Fruit fly (Drosophila melanogaster) whole organism, embryonic: ENCODE measurements around the gene Cpr11A.
A peak's percentile ranks its signal among the peaks of the same experiment; 100 is the strongest.

Experiments used
- Abd-B ChIP-seq: fragments of 200-800 bp; sonication (Bioruptor generic); optimal IDR thresholded peaks from 2 replicates; lab custom pipeline; 2018; ENCODE audit warnings: missing biosample characterization, mild to moderate bottlenecking, missing genetic modification characterization, moderate library complexity
- Antp ChIP-seq: fragments of 200-800 bp; sonication (Bioruptor generic); optimal IDR thresholded peaks from 3 replicates; lab custom pipeline; 2016; ENCODE audit warnings: missing biosample characterization, missing genetic modification characterization
- Atf6 ChIP-seq: fragments of 200-800 bp; sonication (Bioruptor generic); IDR thresholded peaks from 2 replicates; pipeline ENCODE4 v1.3.6; 2022; ENCODE audit warnings: missing biosample characterization, missing genetic modification characterization
- Bdp1 ChIP-seq: fragments of 200-800 bp; sonication (Bioruptor generic); optimal IDR thresholded peaks from 3 replicates; lab custom pipeline; 2016; ENCODE audit warnings: missing biosample characterization, missing genetic modification characterization
- CG10431 ChIP-seq: fragments of 200-800 bp; sonication (Bioruptor generic); optimal IDR thresholded peaks from 3 replicates; lab custom pipeline; 2018; ENCODE audit warnings: missing biosample characterization, mild to moderate bottlenecking, missing genetic modification characterization
- CG11695 ChIP-seq: fragments of 200-800 bp; sonication (Bioruptor generic); IDR thresholded peaks from 3 replicates; pipeline ENCODE4 v1.3.6; 2022; ENCODE audit warnings: missing biosample characterization, missing genetic modification characterization
- CG12744 ChIP-seq: fragments of 200-800 bp; sonication (Bioruptor generic); optimal IDR thresholded peaks from 2 replicates; lab custom pipeline; 2016; ENCODE audit warnings: missing biosample characterization, missing genetic modification characterization
- CG12942 ChIP-seq: fragments of 200-800 bp; sonication (Bioruptor generic); optimal IDR thresholded peaks from 3 replicates; lab custom pipeline; 2016; ENCODE audit warnings: missing biosample characterization, missing genetic modification characterization
- CG14050 ChIP-seq: fragments of 200-800 bp; sonication (Bioruptor generic); IDR thresholded peaks from 3 replicates; pipeline ENCODE4 v1.3.6; 2022; ENCODE audit warnings: missing biosample characterization, missing genetic modification characterization
- CG14667 ChIP-seq: fragments of 200-800 bp; sonication (Bioruptor generic); IDR thresholded peaks from 2 replicates; pipeline ENCODE4 v1.3.6; 2022; ENCODE audit warnings: missing biosample characterization, missing genetic modification characterization
- CG17568 ChIP-seq: fragments of 200-800 bp; sonication (Bioruptor generic); optimal IDR thresholded peaks from 2 replicates; lab custom pipeline; 2018; ENCODE audit warnings: missing biosample characterization, mild to moderate bottlenecking, missing genetic modification characterization, moderate library complexity
- CG2889 ChIP-seq: fragments of 200-800 bp; sonication (Bioruptor generic); IDR thresholded peaks from 3 replicates; pipeline ENCODE4 v1.3.6; 2022; ENCODE audit warnings: missing biosample characterization, missing genetic modification characterization
- CG31224 ChIP-seq: fragments of 200-800 bp; sonication (Bioruptor generic); IDR thresholded peaks from 2 replicates; pipeline ENCODE4 v1.3.6; 2022; ENCODE audit warnings: missing biosample characterization, missing genetic modification characterization
- CG32772 ChIP-seq: fragments of 200-800 bp; sonication (Bioruptor generic); IDR thresholded peaks from 2 replicates; pipeline ENCODE4 v1.3.6; 2022; ENCODE audit warnings: missing biosample characterization, missing genetic modification characterization
- CG3995 ChIP-seq: fragments of 200-800 bp; sonication (Bioruptor generic); optimal IDR thresholded peaks from 3 replicates; lab custom pipeline; 2016; ENCODE audit warnings: missing biosample characterization, missing genetic modification characterization
- CG4617 ChIP-seq: fragments of 200-800 bp; sonication (Bioruptor generic); optimal IDR thresholded peaks from 3 replicates; lab custom pipeline; 2016; ENCODE audit warnings: missing biosample characterization, missing genetic modification characterization, borderline replicate concordance
- CG7372 ChIP-seq: fragments of 200-800 bp; sonication (Bioruptor generic); IDR thresholded peaks from 2 replicates; pipeline ENCODE4 v1.3.6; 2022; ENCODE audit warnings: missing biosample characterization, missing genetic modification characterization
- CG7745 ChIP-seq: fragments of 200-800 bp; sonication (Bioruptor generic); optimal IDR thresholded peaks from 2 replicates; lab custom pipeline; 2018; ENCODE audit warnings: missing biosample characterization, mild to moderate bottlenecking, missing genetic modification characterization, moderate library complexity
- CG7928 ChIP-seq: fragments of 200-800 bp; sonication (Bioruptor generic); optimal IDR thresholded peaks from 2 replicates; lab custom pipeline; 2017; ENCODE audit warnings: missing biosample characterization, mild to moderate bottlenecking, missing genetic modification characterization
- CG8089 ChIP-seq: fragments of 200-800 bp; sonication (Bioruptor generic); optimal IDR thresholded peaks from 3 replicates; lab custom pipeline; 2016; ENCODE audit warnings: missing biosample characterization, missing genetic modification characterization
- CG8290 ChIP-seq, 3 experiments: fragments of 200-800 bp; sonication (Bioruptor generic); optimal IDR thresholded peaks; 2 replicates each; lab custom pipeline; 2016 to 2019; ENCODE audit warnings: missing biosample characterization in 3 of 3, missing genetic modification characterization in 3 of 3, mild to moderate bottlenecking in 2 of 3, moderate library complexity in 1 of 3
- CrebB ChIP-seq: fragments of 200-800 bp; sonication (Bioruptor generic); optimal IDR thresholded peaks from 3 replicates; lab custom pipeline; 2018; ENCODE audit warnings: missing biosample characterization, mild to moderate bottlenecking, missing genetic modification characterization
- Dip2 ChIP-seq: fragments of 200-800 bp; sonication (Bioruptor generic); IDR thresholded peaks from 2 replicates; pipeline ENCODE4 v1.3.6; 2022; ENCODE audit warnings: missing biosample characterization, missing genetic modification characterization
- Hr3 ChIP-seq: fragments of 200-800 bp; sonication (Bioruptor generic); optimal IDR thresholded peaks from 3 replicates; lab custom pipeline; 2016; ENCODE audit warnings: missing biosample characterization, missing genetic modification characterization
- Jarid2 ChIP-seq: fragments of 200-800 bp; sonication (Bioruptor generic); optimal IDR thresholded peaks from 3 replicates; lab custom pipeline; 2017; ENCODE audit warnings: mild to moderate bottlenecking, missing biosample characterization, missing genetic modification reagents, missing genetic modification characterization
- MTF-1 ChIP-seq: fragments of 200-800 bp; sonication (Bioruptor generic); optimal IDR thresholded peaks from 2 replicates; lab custom pipeline; 2018; ENCODE audit warnings: missing biosample characterization, mild to moderate bottlenecking, missing genetic modification characterization, borderline replicate concordance
- Mad ChIP-seq: fragments of 200-800 bp; sonication (Bioruptor generic); optimal IDR thresholded peaks from 2 replicates; lab custom pipeline; 2016; ENCODE audit warnings: missing biosample characterization, missing genetic modification characterization
- Myb ChIP-seq: fragments of 200-800 bp; sonication (Bioruptor generic); optimal IDR thresholded peaks from 2 replicates; lab custom pipeline; 2016; ENCODE audit warnings: missing biosample characterization, missing genetic modification characterization
- NK7.1 ChIP-seq: fragments of 200-800 bp; sonication (Bioruptor generic); optimal IDR thresholded peaks from 3 replicates; lab custom pipeline; 2016; ENCODE audit warnings: missing biosample characterization, missing genetic modification characterization
- Oli ChIP-seq: fragments of 200-800 bp; sonication (Bioruptor generic); optimal IDR thresholded peaks from 2 replicates; lab custom pipeline; 2018; ENCODE audit warnings: missing biosample characterization, mild to moderate bottlenecking, missing genetic modification characterization, moderate library complexity
- Rfx ChIP-seq: fragments of 200-800 bp; sonication (Bioruptor generic); IDR thresholded peaks from 2 replicates; pipeline ENCODE4 v1.3.6; 2022; ENCODE audit warnings: missing biosample characterization, missing genetic modification characterization
- Side ChIP-seq: fragments of 200-800 bp; sonication (Bioruptor generic); optimal IDR thresholded peaks from 2 replicates; lab custom pipeline; 2016; ENCODE audit warnings: missing biosample characterization, missing genetic modification characterization
- Usf ChIP-seq: fragments of 200-800 bp; sonication (Bioruptor generic); optimal IDR thresholded peaks from 2 replicates; lab custom pipeline; 2017; ENCODE audit warnings: missing genotype, missing biosample characterization, missing genetic modification characterization
- ab ChIP-seq: fragments of 200-800 bp; sonication (Bioruptor generic); optimal IDR thresholded peaks from 2 replicates; lab custom pipeline; 2016; ENCODE audit warnings: missing biosample characterization, missing genetic modification characterization
- ac ChIP-seq: fragments of 200-800 bp; sonication (Bioruptor generic); optimal IDR thresholded peaks from 3 replicates; lab custom pipeline; 2017; ENCODE audit warnings: missing biosample characterization, mild to moderate bottlenecking, missing genetic modification characterization
- cato ChIP-seq: fragments of 200-800 bp; sonication (Bioruptor generic); optimal IDR thresholded peaks from 2 replicates; lab custom pipeline; 2016; ENCODE audit warnings: missing biosample characterization, missing genetic modification characterization, borderline replicate concordance
- ci ChIP-seq: fragments of 200-800 bp; sonication (Bioruptor generic); IDR thresholded peaks from 3 replicates; pipeline ENCODE4 v1.3.6; 2022; ENCODE audit warnings: missing biosample characterization, missing genetic modification characterization
- croc ChIP-seq: fragments of 200-800 bp; sonication (Bioruptor generic); conservative IDR thresholded peaks from 3 replicates; pipeline ENCODE4 v1.3.6; 2022; ENCODE audit warnings: missing biosample characterization, missing genetic modification characterization
- dimm ChIP-seq: fragments of 200-800 bp; sonication (Bioruptor generic); IDR thresholded peaks from 2 replicates; pipeline ENCODE4 v1.3.6; 2022; ENCODE audit warnings: missing biosample characterization, missing genetic modification characterization
- fd102C ChIP-seq: fragments of 200-800 bp; sonication (Bioruptor generic); optimal IDR thresholded peaks from 2 replicates; lab custom pipeline; 2018; ENCODE audit warnings: missing biosample characterization, mild to moderate bottlenecking, missing genetic modification characterization, moderate library complexity
- gcm ChIP-seq: fragments of 200-800 bp; sonication (Bioruptor generic); optimal IDR thresholded peaks from 2 replicates; lab custom pipeline; 2019; ENCODE audit warnings: missing biosample characterization, mild to moderate bottlenecking, missing genetic modification characterization, moderate library complexity
- kni ChIP-seq: fragments of 200-800 bp; sonication (Bioruptor generic); optimal IDR thresholded peaks from 3 replicates; lab custom pipeline; 2017; ENCODE audit warnings: mild to moderate bottlenecking, missing biosample characterization, missing genetic modification reagents, missing genetic modification characterization
- lbe ChIP-seq: fragments of 200-800 bp; sonication (Bioruptor generic); optimal IDR thresholded peaks from 2 replicates; lab custom pipeline; 2016; ENCODE audit warnings: missing biosample characterization, mild to moderate bottlenecking, missing genetic modification characterization
- lov ChIP-seq, 2 experiments: fragments of 200-800 bp in 1 of 2; fragments of >200 bp in 1 of 2; sonication (Bioruptor generic) in 1 of 2; IDR thresholded peaks in 1 of 2; optimal IDR thresholded peaks in 1 of 2; 2 replicates in 1 of 2; 3 replicates in 1 of 2; pipeline versions ENCODE4 v1.3.6 to Lab custom; 2017 to 2022; ENCODE audit warnings: missing biosample characterization in 1 of 2, missing genetic modification characterization in 1 of 2
- nom ChIP-seq: fragments of 200-800 bp; sonication (Bioruptor generic); optimal IDR thresholded peaks from 2 replicates; lab custom pipeline; 2017; ENCODE audit warnings: missing biosample characterization, missing genetic modification characterization, mild to moderate bottlenecking, moderate library complexity, missing genetic modification reagents
- pnt ChIP-seq: fragments of 200-800 bp; sonication (Bioruptor generic); optimal IDR thresholded peaks from 3 replicates; lab custom pipeline; 2016; ENCODE audit warnings: missing biosample characterization, missing genetic modification characterization
- row ChIP-seq: fragments of 200-800 bp; sonication (Bioruptor generic); IDR thresholded peaks from 3 replicates; pipeline ENCODE4 v1.3.6; 2022; ENCODE audit warnings: missing biosample characterization, missing genetic modification characterization
- scrt ChIP-seq: fragments of 200-800 bp; sonication (Bioruptor generic); optimal IDR thresholded peaks from 2 replicates; lab custom pipeline; 2018; ENCODE audit warnings: missing biosample characterization, mild to moderate bottlenecking, missing genetic modification characterization, moderate library complexity
- ttk ChIP-seq: fragments of 200-800 bp; sonication (Bioruptor generic); IDR thresholded peaks from 2 replicates; pipeline ENCODE4 v2.1.2; 2022; ENCODE audit warnings: missing biosample characterization, missing genetic modification characterization
- vnd ChIP-seq: fragments of 200-800 bp; sonication (Bioruptor generic); IDR thresholded peaks from 3 replicates; pipeline ENCODE4 v1.3.6; 2022; ENCODE audit warnings: missing biosample characterization, missing genetic modification characterization; ENCODE audit not compliant: partially characterized antibody

Gene Cpr11A

DNA sequence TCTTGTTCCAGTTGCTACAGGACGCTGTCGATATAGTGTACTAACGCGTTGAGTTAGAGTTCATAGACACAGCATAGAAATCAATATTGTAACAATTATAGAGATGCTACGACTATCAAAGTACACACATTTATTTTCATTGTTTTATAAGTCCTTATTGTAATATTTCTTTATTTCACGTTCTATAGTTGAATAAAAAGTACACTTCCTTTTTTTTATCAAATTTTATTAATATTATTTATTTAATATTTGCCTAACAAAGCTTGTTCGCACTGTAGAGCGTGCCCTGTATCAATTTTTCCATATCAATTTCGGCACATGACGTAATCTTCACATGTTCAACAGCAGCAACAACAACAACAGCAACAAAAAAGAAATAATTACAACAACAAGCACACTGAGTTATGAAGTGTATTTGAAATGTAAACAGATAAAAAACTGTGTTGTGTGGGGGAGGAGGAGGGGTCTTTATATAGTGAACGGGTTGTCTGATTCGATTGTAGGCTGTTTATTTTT, 12.8 kb upstream of the Cpr11A start:
- peak; percentile 77 for TF ChIP-seq Abd-B (GFP tag; lab: Kevin White, UChicago)
- no peak for TF ChIP-seq ac (GFP tag; lab: Kevin White, UChicago)
- TF ChIP-seq Atf6 (GFP tag; lab: Robert Waterston, UW): peak; percentile 72
- TF ChIP-seq cato: peak; percentile 33
- no peak for TF ChIP-seq CG8089 (GFP tag; lab: Kevin White, UChicago)
- peak; percentile 6 for TF ChIP-seq CrebB (tag; lab: Kevin White, UChicago)
- peak; percentile 69 for TF ChIP-seq CG31224 (GFP tag; lab: Robert Waterston, UW)
- peak; percentile 75 for TF ChIP-seq gcm (GFP tag; lab: Kevin White, UChicago)
- TF ChIP-seq pnt (GFP tag; lab: Kevin White, UChicago): peak; percentile 14
- TF ChIP-seq CG4617 (GFP tag; lab: Kevin White, UChicago): peak; percentile 21
- TF ChIP-seq dimm (GFP tag; lab: Robert Waterston, UW): no peak
- no peak for TF ChIP-seq Mad
- peak; percentile 75 for TF ChIP-seq scrt (GFP tag; lab: Kevin White, UChicago)
- TF ChIP-seq Antp (GFP tag; lab: Kevin White, UChicago): peak; percentile 21
- TF ChIP-seq Bdp1 (GFP tag; lab: Kevin White, UChicago): no peak
- peak; percentile 79 for TF ChIP-seq CG11695 (GFP tag; lab: Robert Waterston, UW)
- TF ChIP-seq CG12744 (GFP tag; lab: Kevin White, UChicago): no peak
- peak; percentile 19 for TF ChIP-seq lbe (GFP tag; lab: Kevin White, UChicago)
- TF ChIP-seq Side (GFP tag; lab: Kevin White, UChicago): no peak
- TF ChIP-seq CG32772: peak; percentile 63
- TF ChIP-seq row (GFP tag; lab: Robert Waterston, UW): peak; percentile 93
- TF ChIP-seq CG7372 (GFP tag; lab: Robert Waterston, UW): peak; percentile 80
- peak; percentile 62 for TF ChIP-seq Hr3 (GFP tag; lab: Kevin White, UChicago)
- TF ChIP-seq CG14667 (GFP tag; lab: Robert Waterston, UW): peak; percentile 22; the same call in 1 of the 2 replicates
- peak; percentile 49 for TF ChIP-seq CG12942 (GFP tag; lab: Kevin White, UChicago)
- no peak for TF ChIP-seq vnd (GFP tag; lab: Robert Waterston, UW)
- TF ChIP-seq CG3995 (GFP tag; lab: Kevin White, UChicago): no peak
- TF ChIP-seq Usf: peak; percentile 68
- TF ChIP-seq ttk (GFP tag; lab: Robert Waterston, UW): peak; percentile 53
- peak; percentile 7 for TF ChIP-seq CG10431 (GFP tag; lab: Kevin White, UChicago)
- peak; percentile 20 for TF ChIP-seq CG7928 (GFP tag; lab: Kevin White, UChicago)
- TF ChIP-seq CG7745 (tag; lab: Kevin White, UChicago): no peak
- TF ChIP-seq Myb (GFP tag; lab: Kevin White, UChicago): no peak
- TF ChIP-seq kni (GFP tag; lab: Kevin White, UChicago): no peak
- no peak for TF ChIP-seq ab
- no peak for TF ChIP-seq fd102C
- TF ChIP-seq CG17568 (GFP tag; lab: Kevin White, UChicago): peak; percentile 39
- TF ChIP-seq MTF-1: no peak
- TF ChIP-seq Rfx: peak; percentile 82
- peak; percentile 44; the same call in 1 of the 2 replicates for TF ChIP-seq Dip2 (GFP tag; lab: Robert Waterston, UW)
- no peak for TF ChIP-seq nom (GFP tag; lab: Kevin White, UChicago)
- peak; percentile 71 for TF ChIP-seq CG14050
- TF ChIP-seq lov (optimal IDR thresholded peaks at IDR 0.05; lab: Kevin White, UChicago): no peak
- no peak for TF ChIP-seq lov (GFP tag; IDR thresholded peaks at IDR 0.05; lab: Robert Waterston, UW)
- TF ChIP-seq ci (GFP tag; lab: Robert Waterston, UW): peak; percentile 51; the same call in 1 of the 3 replicates
- peak; percentile 46; the same call in 1 of the 3 replicates for TF ChIP-seq CG2889 (GFP tag; lab: Robert Waterston, UW)
- TF ChIP-seq croc (GFP tag; lab: Robert Waterston, UW): peak; percentile 71
- peak; percentile 43 for TF ChIP-seq Jarid2 (GFP tag; lab: Kevin White, UChicago)
- peak; percentile 86 for TF ChIP-seq Oli (tag; lab: Kevin White, UChicago)
- no peak for TF ChIP-seq CG8290 (GFP tag; optimal IDR thresholded peaks at IDR 0.05; lab: Kevin White, UChicago)
- TF ChIP-seq CG8290 (tag; optimal IDR thresholded peaks at IDR 0.05; lab: Kevin White, UChicago): no peak
- no peak for TF ChIP-seq NK7.1 (GFP tag; lab: Kevin White, UChicago)
